Worm (Caenorhabditis elegans) whole organism, L4 larva: ENCODE measurements around the gene F17C11.11.

Experiments used
- F44E2.7 ChIP-seq: fragments of 200-800 bp; sonication (Bioruptor generic); IDR thresholded peaks from 2 replicates; pipeline ENCODE4 v2.1.2; 2022; ENCODE audit warnings: missing genetic modification characterization, missing compliant biosample characterization
- ZK337.2 ChIP-seq: fragments of 200-800 bp; sonication (Bioruptor generic); IDR thresholded peaks from 2 replicates; pipeline ENCODE4 v1.3.6; 2022; ENCODE audit warnings: missing genetic modification reagents, missing genetic modification characterization, missing compliant biosample characterization
- aha-1 ChIP-seq: fragments of 150-350 bp; peaks from one replicate; lab custom pipeline; 2014; ENCODE audit warnings: missing biosample characterization, missing genetic modification characterization
- nhr-6 ChIP-seq: fragments of 150-350 bp; optimal IDR thresholded peaks from 2 replicates; lab custom pipeline; 2014; ENCODE audit warnings: missing biosample characterization, missing genetic modification characterization
- sdz-12 ChIP-seq: fragments of 200-800 bp; sonication (Bioruptor generic); optimal IDR thresholded peaks from 2 replicates; lab custom pipeline; 2018; ENCODE audit warnings: mild to moderate bottlenecking, missing genetic modification characterization, missing compliant biosample characterization
- ztf-7 ChIP-seq: fragments of 150-350 bp; optimal IDR thresholded peaks from 2 replicates; lab custom pipeline; 2014; ENCODE audit warnings: missing biosample characterization, missing genetic modification characterization

DNA sequence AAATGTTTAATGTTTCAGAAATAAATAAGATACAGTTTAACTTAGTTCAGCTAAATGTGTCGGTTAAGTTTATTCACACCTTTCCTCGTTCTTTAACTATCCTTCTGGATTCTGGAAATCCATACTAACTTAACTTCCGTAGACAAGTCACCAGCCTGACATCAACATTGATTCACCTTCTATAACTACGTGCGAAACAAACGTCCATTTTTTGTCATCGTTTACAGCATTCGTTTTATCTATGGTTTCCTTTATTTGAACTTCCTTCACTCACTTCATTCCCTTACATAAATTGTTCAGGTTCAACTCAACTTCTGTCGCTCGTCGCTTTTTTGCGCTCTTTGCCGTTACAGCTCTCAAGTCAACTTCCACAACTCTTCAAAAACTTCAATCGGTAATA, 2.5 kb upstream of the F17C11.11 start, which contains the start of gene F17C11.26:
- TF ChIP-seq F44E2.7 (GFP tag; lab: Robert Waterston, UW) = no peak
- TF ChIP-seq ZK337.2 (GFP tag; lab: Robert Waterston, UW) = no peak
- TF ChIP-seq ztf-7 (tag; lab: Kevin White, UChicago) = no peak
- TF ChIP-seq nhr-6 (tag; lab: Kevin White, UChicago) = no peak
- TF ChIP-seq aha-1 (tag; lab: Kevin White, UChicago) = no peak
- TF ChIP-seq sdz-12 (GFP tag; lab: Kevin White, UChicago) = no peak
